Worm (Caenorhabditis elegans) whole organism, mixed stage, embryonic: ENCODE data around the gene npr-26.

Source experiments
- ceh-43 ChIP-seq: fragments of 200-800 bp; sonication (Bioruptor generic); optimal IDR thresholded peaks from 2 replicates; lab custom pipeline; 2018; ENCODE audit warnings: mild to moderate bottlenecking, missing genetic modification characterization, moderate library complexity, missing compliant biosample characterization
- elt-3 ChIP-seq: fragments of 150-350 bp; optimal IDR thresholded peaks from 2 replicates; lab custom pipeline; 2014; ENCODE audit warnings: missing biosample characterization, missing genetic modification characterization
- lin-13 ChIP-seq: fragments of 150-350 bp; optimal IDR thresholded peaks from 2 replicates; lab custom pipeline; 2014; ENCODE audit warnings: missing biosample characterization, missing genetic modification characterization
- mab-5 ChIP-seq: fragments of 150-350 bp; optimal IDR thresholded peaks from 2 replicates; lab custom pipeline; 2014; ENCODE audit warnings: missing biosample characterization, missing genetic modification characterization
- mep-1 ChIP-seq: fragments of 150-350 bp; optimal IDR thresholded peaks from 2 replicates; lab custom pipeline; 2017; ENCODE audit warnings: missing biosample characterization, missing genetic modification reagents, missing genetic modification characterization, inconsistent platforms
- mls-2 ChIP-seq: sonication (generic microtip); optimal IDR thresholded peaks from 2 replicates; lab custom pipeline; 2016; ENCODE audit warnings: mild to moderate bottlenecking, missing genetic modification characterization, moderate library complexity, missing compliant biosample characterization
- nhr-2 ChIP-seq: fragments of 150-350 bp; optimal IDR thresholded peaks from 2 replicates; lab custom pipeline; 2014; ENCODE audit warnings: missing biosample characterization, missing genetic modification characterization
- nhr-28 ChIP-seq: fragments of 150-350 bp; optimal IDR thresholded peaks from 2 replicates; lab custom pipeline; 2014; ENCODE audit warnings: missing biosample characterization, missing genetic modification characterization
- nhr-76 ChIP-seq: sonication (generic microtip); optimal IDR thresholded peaks from 2 replicates; lab custom pipeline; 2017; ENCODE audit warnings: missing biosample characterization, missing genetic modification characterization
- pha-4 ChIP-seq: fragments of 150-350 bp; optimal IDR thresholded peaks from 2 replicates; lab custom pipeline; 2018; ENCODE audit warnings: missing biosample characterization, missing genetic modification reagents, missing genetic modification characterization
- snpc-4 ChIP-seq: fragments of 150-350 bp; optimal IDR thresholded peaks from 2 replicates; lab custom pipeline; 2014; ENCODE audit warnings: missing biosample characterization, missing genetic modification characterization
- tbx-8 ChIP-seq: fragments of 200-800 bp; sonication (Bioruptor generic); optimal IDR thresholded peaks from 2 replicates; lab custom pipeline; 2018; ENCODE audit warnings: mild to moderate bottlenecking, missing genetic modification characterization, moderate library complexity, missing compliant biosample characterization
- unc-62 ChIP-seq: fragments of 150-350 bp; optimal IDR thresholded peaks from 2 replicates; lab custom pipeline; 2014; ENCODE audit warnings: missing biosample characterization, missing genetic modification reagents, missing genetic modification characterization

- TF ChIP-seq lin-13 (no peak), pha-4 (tag; lab: Kevin White, UChicago) (no peak), nhr-2 (tag; lab: Kevin White, UChicago) (no peak), mep-1 (tag; lab: Kevin White, UChicago) (no peak), mls-2 (no peak), unc-62 (GFP tag; lab: Kevin White, UChicago) (no peak), ceh-43 (GFP tag; lab: Kevin White, UChicago) (no peak), nhr-28 (tag; lab: Kevin White, UChicago) (no peak), nhr-76 (tag; lab: Kevin White, UChicago) (no peak), elt-3 (tag; lab: Kevin White, UChicago) (no peak), tbx-8 (GFP tag; lab: Kevin White, UChicago) (no peak), mab-5 (tag; lab: Kevin White, UChicago) (no peak), snpc-4 (tag; lab: Kevin White, UChicago) (no peak)
Observed at ce11 chrIV:17448319-17448718, 30.7 kb upstream of the npr-26 start.
